Worm (Caenorhabditis elegans) whole organism, L3 larva: ENCODE data around the gene mtrr-1.
A peak's percentile ranks its signal among the peaks of the same experiment; 100 is the strongest.

Experiments
- ZK546.5 ChIP-seq: sonication (generic microtip); optimal IDR thresholded peaks from 2 replicates; lab custom pipeline; 2017; ENCODE audit warnings: missing biosample characterization, missing genetic modification characterization
- ceh-28 ChIP-seq: fragments of 150-350 bp; optimal IDR thresholded peaks from 2 replicates; lab custom pipeline; 2014; ENCODE audit warnings: missing biosample characterization, missing genetic modification reagents, missing genetic modification characterization
- ceh-82 ChIP-seq: fragments of 150-350 bp; optimal IDR thresholded peaks from 2 replicates; lab custom pipeline; 2014; ENCODE audit warnings: missing biosample characterization, missing genetic modification characterization
- ceh-9 ChIP-seq: sonication (generic microtip); optimal IDR thresholded peaks from 2 replicates; lab custom pipeline; 2018; ENCODE audit warnings: missing biosample characterization, missing genetic modification characterization
- egl-27 ChIP-seq: sonication (generic microtip); optimal IDR thresholded peaks from 4 replicates; lab custom pipeline; 2017; ENCODE audit warnings: missing biosample characterization, missing genetic modification reagents, missing genetic modification characterization
- egl-5 ChIP-seq: fragments of 150-350 bp; optimal IDR thresholded peaks from 2 replicates; lab custom pipeline; 2017; ENCODE audit warnings: missing biosample characterization, missing genetic modification reagents, missing genetic modification characterization, inconsistent platforms
- elt-1 ChIP-seq: fragments of 150-350 bp; optimal IDR thresholded peaks from 2 replicates; lab custom pipeline; 2014; ENCODE audit warnings: missing biosample characterization, missing genetic modification characterization
- elt-2 ChIP-seq: sonication (generic microtip); optimal IDR thresholded peaks from 2 replicates; lab custom pipeline; 2016; ENCODE audit warnings: missing genetic modification reagents, mild to moderate bottlenecking, missing genetic modification characterization, missing compliant biosample characterization
- elt-3 ChIP-seq, 3 experiments: fragments of 150-350 bp in 1 of 3; sonication (generic microtip) in 2 of 3; optimal IDR thresholded peaks; 2 replicates in 2 of 3; 4 replicates in 1 of 3; lab custom pipeline; 2014 to 2017; ENCODE audit warnings: missing biosample characterization in 3 of 3, missing genetic modification characterization in 3 of 3
- eor-1 ChIP-seq, 2 experiments: fragments of 150-350 bp; optimal IDR thresholded peaks; 2 replicates each; lab custom pipeline; 2014 to 2018; ENCODE audit warnings: missing biosample characterization in 2 of 2, missing genetic modification characterization in 2 of 2
- fkh-10 ChIP-seq: sonication (generic microtip); optimal IDR thresholded peaks from 2 replicates; lab custom pipeline; 2017; ENCODE audit warnings: missing biosample characterization, missing genetic modification reagents, missing genetic modification characterization
- fos-1 ChIP-seq: fragments of 150-350 bp; optimal IDR thresholded peaks from 2 replicates; lab custom pipeline; 2014; ENCODE audit warnings: missing biosample characterization, missing genetic modification characterization
- jun-1 ChIP-seq: fragments of 150-350 bp; optimal IDR thresholded peaks from 2 replicates; lab custom pipeline; 2014; ENCODE audit warnings: missing biosample characterization, missing genetic modification reagents, missing genetic modification characterization
- lin-15B ChIP-seq: fragments of 150-350 bp; optimal IDR thresholded peaks from 2 replicates; lab custom pipeline; 2014; ENCODE audit warnings: missing biosample characterization, missing genetic modification characterization
- lin-39 ChIP-seq: fragments of 150-350 bp; optimal IDR thresholded peaks from 2 replicates; lab custom pipeline; 2018; ENCODE audit warnings: missing biosample characterization, missing genetic modification reagents, missing genetic modification characterization
- lsy-12 ChIP-seq: sonication (generic microtip); optimal IDR thresholded peaks from 2 replicates; lab custom pipeline; 2016; ENCODE audit warnings: mild to moderate bottlenecking, missing genetic modification characterization, missing compliant biosample characterization
- mdl-1 ChIP-seq: fragments of 150-350 bp; optimal IDR thresholded peaks from 2 replicates; lab custom pipeline; 2014; ENCODE audit warnings: missing biosample characterization, missing genetic modification characterization
- mml-1 ChIP-seq: fragments of 150-350 bp; sonication (generic microtip); optimal IDR thresholded peaks from 3 replicates; lab custom pipeline; 2014; ENCODE audit warnings: missing biosample characterization, missing genetic modification characterization
- nfya-1 ChIP-seq: sonication (generic microtip); optimal IDR thresholded peaks from 2 replicates; lab custom pipeline; 2017; ENCODE audit warnings: missing genetic modification characterization, mild to moderate bottlenecking, missing compliant biosample characterization, antibody characterized with exemption, moderate library complexity; ENCODE audit not compliant: insufficient read depth
- nhr-11 ChIP-seq: fragments of 150-350 bp; optimal IDR thresholded peaks from 2 replicates; lab custom pipeline; 2014; ENCODE audit warnings: missing biosample characterization, missing genetic modification characterization
- nhr-12 ChIP-seq: fragments of 150-350 bp; optimal IDR thresholded peaks from 2 replicates; lab custom pipeline; 2014; ENCODE audit warnings: missing biosample characterization, missing genetic modification characterization
- nhr-23 ChIP-seq: fragments of 150-350 bp; optimal IDR thresholded peaks from 2 replicates; lab custom pipeline; 2014; ENCODE audit warnings: missing biosample characterization, missing genetic modification reagents, missing genetic modification characterization
- nhr-28 ChIP-seq: fragments of 150-350 bp; optimal IDR thresholded peaks from 2 replicates; lab custom pipeline; 2014; ENCODE audit warnings: missing biosample characterization, missing genetic modification characterization
- nhr-67 ChIP-seq: fragments of 150-350 bp; optimal IDR thresholded peaks from 2 replicates; lab custom pipeline; 2014; ENCODE audit warnings: missing biosample characterization, missing genetic modification characterization
- nhr-77 ChIP-seq: fragments of 150-350 bp; optimal IDR thresholded peaks from 2 replicates; lab custom pipeline; 2014; ENCODE audit warnings: missing biosample characterization, missing genetic modification characterization
- pha-4 ChIP-seq: fragments of 150-350 bp; optimal IDR thresholded peaks from 2 replicates; lab custom pipeline; 2014; ENCODE audit warnings: missing biosample characterization, missing genetic modification reagents, missing genetic modification characterization
- pqm-1 ChIP-seq: fragments of 150-350 bp; optimal IDR thresholded peaks from 2 replicates; lab custom pipeline; 2017; ENCODE audit warnings: missing biosample characterization, missing genetic modification characterization, inconsistent platforms
- sea-2 ChIP-seq: fragments of 150-350 bp; sonication (generic microtip); optimal IDR thresholded peaks from 4 replicates; lab custom pipeline; 2014; ENCODE audit warnings: missing biosample characterization, missing genetic modification reagents, missing genetic modification characterization
- tbx-2 ChIP-seq: sonication (generic microtip); optimal IDR thresholded peaks from 2 replicates; lab custom pipeline; 2016; ENCODE audit warnings: mild to moderate bottlenecking, missing genetic modification characterization, missing compliant biosample characterization
- unc-39 ChIP-seq: sonication (generic microtip); optimal IDR thresholded peaks from 4 replicates; lab custom pipeline; 2017; ENCODE audit warnings: missing biosample characterization, missing genetic modification characterization
- zag-1 ChIP-seq: fragments of 150-350 bp; optimal IDR thresholded peaks from 2 replicates; lab custom pipeline; 2014; ENCODE audit warnings: missing biosample characterization, missing genetic modification characterization
- ztf-11 ChIP-seq: fragments of 150-350 bp; optimal IDR thresholded peaks from 2 replicates; lab custom pipeline; 2014; ENCODE audit warnings: missing biosample characterization, missing genetic modification characterization

Gene mtrr-1

DNA sequence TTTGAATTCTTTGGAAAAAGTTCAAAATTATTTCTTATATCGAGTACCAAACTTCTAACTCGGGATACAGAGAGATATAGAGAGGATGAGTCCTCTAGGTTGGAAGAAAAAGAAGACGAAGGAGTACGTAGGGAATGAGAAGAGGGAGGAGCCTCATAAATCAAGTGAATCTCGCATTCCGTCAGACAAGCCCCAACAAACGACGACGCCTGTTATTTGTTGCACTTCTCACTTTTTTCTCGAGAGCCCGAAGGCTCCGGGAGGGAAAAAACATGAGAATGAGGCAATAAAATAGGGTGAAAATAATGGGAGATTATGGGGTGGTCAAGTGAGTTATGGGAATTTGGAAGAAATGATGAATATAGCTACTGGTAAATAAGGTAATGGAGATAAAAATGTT is 13.9 kb downstream of the mtrr-1 start:
- no peak for TF ChIP-seq nhr-11 (tag; lab: Kevin White, UChicago)
- peak; percentile 89 for TF ChIP-seq egl-5
- TF ChIP-seq ceh-9 (tag; lab: Kevin White, UChicago): no peak
- peak; percentile 32 for TF ChIP-seq nfya-1 (tag; lab: Kevin White, UChicago)
- peak; percentile 86 for TF ChIP-seq lin-39
- no peak for TF ChIP-seq nhr-12

ce11 chrII:9301065-9301464 is 15.3 kb downstream of the mtrr-1 start:
- TF ChIP-seq nhr-77 (no peak), unc-39 (tag; lab: Kevin White, UChicago) (no peak), elt-2 (tag; lab: Kevin White, UChicago) (peak; percentile 95), pqm-1 (peak; percentile 93), nhr-23 (no peak), lsy-12 (tag; lab: Kevin White, UChicago) (no peak), ceh-9 (tag; lab: Kevin White, UChicago) (no peak), ztf-11 (tag; lab: Kevin White, UChicago) (no peak), fkh-10 (GFP tag; lab: Kevin White, UChicago) (no peak), egl-27 (tag; lab: Kevin White, UChicago) (no peak), sea-2 (GFP tag; lab: Kevin White, UChicago) (no peak), egl-5 (no peak), lin-15B (tag; lab: Kevin White, UChicago) (no peak), nhr-11 (tag; lab: Kevin White, UChicago) (no peak), jun-1 (tag; lab: Kevin White, UChicago) (peak; percentile 42), lin-39 (no peak), fos-1 (tag; lab: Kevin White, UChicago) (no peak), mdl-1 (tag; lab: Kevin White, UChicago) (no peak), pha-4 (tag; lab: Kevin White, UChicago) (peak; percentile 47), eor-1 (tag; optimal IDR thresholded peaks at IDR 0.05; lab: Kevin White, UChicago) (no peak)

- TF ChIP-seq nhr-77: no peak
- TF ChIP-seq nhr-11 (tag; lab: Kevin White, UChicago): no peak
- TF ChIP-seq ZK546.5 (tag; lab: Kevin White, UChicago): no peak
- no peak for TF ChIP-seq zag-1 (tag; lab: Kevin White, UChicago)
- no peak for TF ChIP-seq egl-5
- TF ChIP-seq ceh-82 (tag; lab: Kevin White, UChicago): no peak
- TF ChIP-seq mml-1 (tag; lab: Kevin White, UChicago): no peak
- TF ChIP-seq lin-15B (tag; lab: Kevin White, UChicago): no peak
- no peak for TF ChIP-seq nhr-28 (tag; lab: Kevin White, UChicago)
- TF ChIP-seq mdl-1 (tag; lab: Kevin White, UChicago): no peak
- no peak for TF ChIP-seq elt-3 (tag; optimal IDR thresholded peaks at IDR 0.05; lab: Kevin White, UChicago)
- no peak for TF ChIP-seq ztf-11 (tag; lab: Kevin White, UChicago)
- no peak for TF ChIP-seq egl-27 (tag; lab: Kevin White, UChicago)
- no peak for TF ChIP-seq pqm-1
- TF ChIP-seq nfya-1 (tag; lab: Kevin White, UChicago): no peak
- no peak for TF ChIP-seq ceh-28 (tag; lab: Kevin White, UChicago)
- no peak for TF ChIP-seq eor-1 (tag; optimal IDR thresholded peaks at IDR 0.05; lab: Kevin White, UChicago)
Measured at ce11 chrII:9303545-9303944, 17.8 kb downstream of the mtrr-1 start.

- TF ChIP-seq nhr-67 (tag; lab: Kevin White, UChicago) (no peak), lsy-12 (tag; lab: Kevin White, UChicago) (no peak)
Measured at ce11 chrII:9304849-9305248, 19.1 kb downstream of the mtrr-1 start.

DNA sequence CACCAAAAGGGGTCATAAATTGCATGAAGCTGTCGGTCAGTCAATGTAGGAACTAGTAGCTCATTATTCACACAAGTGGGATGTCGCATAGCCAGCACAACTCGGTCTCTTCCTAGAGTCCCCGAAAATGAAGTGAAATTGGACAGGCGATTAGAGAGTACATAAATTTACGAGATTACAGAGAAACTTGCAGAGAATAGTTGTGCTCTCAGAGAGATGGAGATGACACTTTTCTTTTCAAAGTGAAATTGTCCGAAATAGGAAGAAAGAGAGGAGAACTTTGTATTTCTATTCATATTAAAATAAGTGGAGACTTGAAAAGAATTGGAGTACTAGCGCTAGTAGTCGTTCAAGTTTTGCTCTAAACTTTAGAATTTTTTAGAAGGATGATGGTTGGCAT is 19.8 kb downstream of the mtrr-1 start:
- TF ChIP-seq tbx-2 (tag; lab: Kevin White, UChicago): no peak
- no peak for TF ChIP-seq lsy-12 (tag; lab: Kevin White, UChicago)
- TF ChIP-seq elt-1 (tag; lab: Kevin White, UChicago): no peak
- TF ChIP-seq nhr-67 (tag; lab: Kevin White, UChicago): no peak
- TF ChIP-seq elt-2 (tag; lab: Kevin White, UChicago): no peak
- peak; percentile 11 for TF ChIP-seq fkh-10 (GFP tag; lab: Kevin White, UChicago)
- no peak for TF ChIP-seq fos-1 (tag; lab: Kevin White, UChicago)
- TF ChIP-seq lin-39: peak; percentile 48
- TF ChIP-seq unc-39 (tag; lab: Kevin White, UChicago): no peak
- no peak for TF ChIP-seq nhr-11 (tag; lab: Kevin White, UChicago)
- no peak for TF ChIP-seq nhr-12
- TF ChIP-seq ZK546.5 (tag; lab: Kevin White, UChicago): no peak
